Fruit fly (Drosophila melanogaster): ENCODE results near the gene NimA.

NimA gene

dm6 chr2L:14010410-14010809 lies 53.1 kb downstream of the NimA start:
- TF ChIP-seq tai (GFP tag; optimal IDR thresholded peaks at IDR 0.05) (no peak), Hnf4 (GFP tag; optimal IDR thresholded peaks at IDR 0.05) (peak; percentile 40), CrebA (GFP tag; optimal IDR thresholded peaks at IDR 0.05; ENCODE audit: borderline replicate concordance) (peak; percentile 21)

dm6 chr2L:14011591-14012303 lies 54.4 kb downstream of the NimA start:
- no peak for TF ChIP-seq Mio (GFP tag; optimal IDR thresholded peaks at IDR 0.05)
- no peak for TF ChIP-seq CG32264 (GFP tag; optimal IDR thresholded peaks at IDR 0.05)
- no peak for TF ChIP-seq pan (optimal IDR thresholded peaks at IDR 0.05)
- TF ChIP-seq OdsH (GFP tag; optimal IDR thresholded peaks at IDR 0.05), result peak; percentile 38
- peak; percentile 31 for TF ChIP-seq rgr (GFP tag; optimal IDR thresholded peaks at IDR 0.05)
- TF ChIP-seq CrebA (GFP tag; optimal IDR thresholded peaks at IDR 0.05; ENCODE audit: borderline replicate concordance), result no peak
- TF ChIP-seq h (GFP tag; optimal IDR thresholded peaks at IDR 0.05), result peak; percentile 62
- peak in 1 of 2 experiments; percentile 51 for TF ChIP-seq foxo (GFP tag; optimal IDR thresholded peaks at IDR 0.05)
- TF ChIP-seq Sp1 (GFP tag; optimal IDR thresholded peaks at IDR 0.05), result no peak
- TF ChIP-seq Hnf4 (GFP tag; optimal IDR thresholded peaks at IDR 0.05), result peak; percentile 14
- TF ChIP-seq woc (GFP tag; optimal IDR thresholded peaks at IDR 0.05), result peak; percentile 76
- TF ChIP-seq sage (GFP tag; optimal IDR thresholded peaks at IDR 0.05), result peak; percentile 35
- peak; percentile 56 for TF ChIP-seq HLH106 (tag; optimal IDR thresholded peaks at IDR 0.05)
- no peak for TF ChIP-seq tai (GFP tag; optimal IDR thresholded peaks at IDR 0.05)
- no peak for TF ChIP-seq lola (GFP tag; optimal IDR thresholded peaks at IDR 0.05)
- peak; percentile 61 for TF ChIP-seq brk (GFP tag; optimal IDR thresholded peaks at IDR 0.05)
- TF ChIP-seq Myc (optimal IDR thresholded peaks at IDR 0.05), result no peak
- TF ChIP-seq sv (GFP tag; optimal IDR thresholded peaks at IDR 0.05), result no peak
- TF ChIP-seq fru (GFP tag; optimal IDR thresholded peaks at IDR 0.05), result peak; percentile 24

- TF ChIP-seq woc (GFP tag; optimal IDR thresholded peaks at IDR 0.05) (no peak), fru (GFP tag; optimal IDR thresholded peaks at IDR 0.05) (no peak), Sp1 (GFP tag; optimal IDR thresholded peaks at IDR 0.05) (no peak), Hr83 (GFP tag; optimal IDR thresholded peaks at IDR 0.05; ENCODE audit: poor library complexity, severe bottlenecking) (no peak), br (GFP tag; optimal IDR thresholded peaks at IDR 0.05) (no peak), sage (GFP tag; optimal IDR thresholded peaks at IDR 0.05) (no peak), tai (GFP tag; optimal IDR thresholded peaks at IDR 0.05) (no peak), psq (GFP tag; optimal IDR thresholded peaks at IDR 0.05) (no peak), CG9705 (GFP tag; optimal IDR thresholded peaks at IDR 0.05) (no peak), Hr78 (GFP tag; optimal IDR thresholded peaks at IDR 0.05) (no peak), Hnf4 (GFP tag; optimal IDR thresholded peaks at IDR 0.05) (no peak), dl (GFP tag; optimal IDR thresholded peaks at IDR 0.05; ENCODE audit: insufficient read depth in 1 of 2, partially characterized antibody in 2 of 2) (no peak), Myc (optimal IDR thresholded peaks at IDR 0.05) (no peak), h (GFP tag; optimal IDR thresholded peaks at IDR 0.05) (no peak), N (GFP tag; optimal IDR thresholded peaks at IDR 0.05) (no peak), Dif (GFP tag; optimal IDR thresholded peaks at IDR 0.05; ENCODE audit: partially characterized antibody) (no peak), Abd-B (GFP tag; optimal IDR thresholded peaks at IDR 0.05) (no peak), CrebA (GFP tag; optimal IDR thresholded peaks at IDR 0.05; ENCODE audit: borderline replicate concordance) (no peak)
Measured at dm6 chr2L:14012304-14013054, 55.1 kb downstream of the NimA start, which contains the start of gene bgm. bgm (plus strand) TSS chr2L:14013004.

Measured in whole organism, wandering third instar larva.